Worm (Caenorhabditis elegans): Measurements from ENCODE around the gene T05C12.4.
A peak's percentile ranks its signal among the peaks of the same experiment; 100 is the strongest.

T05C12.4 gene

DNA sequence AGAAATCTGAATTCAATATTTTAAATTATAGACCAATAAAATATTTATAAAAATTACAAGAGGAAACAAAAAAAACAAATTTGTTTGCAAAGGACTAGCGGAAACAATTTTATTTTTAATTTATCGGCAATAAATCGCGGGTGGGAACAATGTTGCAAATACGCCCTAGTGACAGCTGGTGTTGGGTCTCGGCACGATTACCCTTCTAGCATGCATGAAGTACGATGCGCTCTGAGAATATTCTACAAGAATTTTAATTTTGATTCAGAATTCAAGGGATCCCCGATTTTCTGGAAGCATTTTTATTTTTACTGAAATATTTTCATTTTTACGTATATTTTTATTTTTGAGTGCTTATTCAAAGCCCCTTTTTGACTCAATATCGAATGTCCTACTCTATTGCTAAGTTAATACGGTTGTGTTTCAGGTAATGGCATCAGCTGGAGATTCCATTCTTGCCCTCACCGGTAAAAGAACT is 4.9 kb upstream of the T05C12.4 start, which contains the start of the genes mig-5 and cct-1 (continued):
- TF ChIP-seq hlh-30 (tag; optimal IDR thresholded peaks at IDR 0.05; ENCODE audit: insufficient read depth) (peak; percentile 90), ceh-44 (GFP tag; IDR thresholded peaks at IDR 0.05) (peak; percentile 53; the same call in 1 of the 2 replicates), aha-1 (tag) (peak; percentile 85), lin-15B (tag; optimal IDR thresholded peaks at IDR 0.05) (peak; percentile 90), T26A8.4 (GFP tag; IDR thresholded peaks at IDR 0.05) (peak; percentile 97), spr-1 (tag; optimal IDR thresholded peaks at IDR 0.05) (peak; percentile 91), madf-5 (GFP tag; IDR thresholded peaks at IDR 0.05) (no peak), mxl-3 (GFP tag; optimal IDR thresholded peaks at IDR 0.05) (peak; percentile 56), nhr-6 (tag; optimal IDR thresholded peaks at IDR 0.05) (peak; percentile 98), nhr-77 (tag; optimal IDR thresholded peaks at IDR 0.05) (peak; percentile 98), nhr-102 (tag; optimal IDR thresholded peaks at IDR 0.05) (peak; percentile 96), mes-2 (tag; optimal IDR thresholded peaks at IDR 0.05; ENCODE audit: poor library complexity, severe bottlenecking) (peak; percentile 98), nhr-11 (tag; optimal IDR thresholded peaks at IDR 0.05) (peak; percentile 95), saeg-2 (GFP tag; IDR thresholded peaks at IDR 0.05) (peak; percentile 76; the same call in 1 of the 2 replicates), mep-1 (tag; optimal IDR thresholded peaks at IDR 0.05) (peak; percentile 99), zfp-3 (GFP tag; conservative IDR thresholded peaks at IDR 0.05) (peak; percentile 87), mdl-1 (tag; optimal IDR thresholded peaks at IDR 0.05) (peak; percentile 51 to 75), ZK546.5 (tag; optimal IDR thresholded peaks at IDR 0.05) (peak in 1 of 2 experiments; percentile 82), T20F7.1 (GFP tag; optimal IDR thresholded peaks at IDR 0.05) (peak; percentile 93), dmd-9 (GFP tag; IDR thresholded peaks at IDR 0.05) (no peak), pha-4 (GFP tag; IDR thresholded peaks at IDR 0.05) (peak; percentile 87), pha-4 (tag; optimal IDR thresholded peaks at IDR 0.05) (peak; percentile 88), F26F4.8 (GFP tag; conservative IDR thresholded peaks at IDR 0.05) (no peak), unc-62 (GFP tag; optimal IDR thresholded peaks at IDR 0.05 in 1 of 2) (peak in 1 of 2 experiments; percentile 98), unc-62 (tag; optimal IDR thresholded peaks at IDR 0.05) (no peak), dve-1 (tag; optimal IDR thresholded peaks at IDR 0.05; ENCODE audit: insufficient read depth) (peak; percentile 98), pqm-1 (tag; optimal IDR thresholded peaks at IDR 0.05) (peak; percentile 62), lsy-2 (tag; optimal IDR thresholded peaks at IDR 0.05) (peak; percentile 99 to 100), lir-3 (tag; optimal IDR thresholded peaks at IDR 0.05) (peak; percentile 41), egl-27 (tag; optimal IDR thresholded peaks at IDR 0.05) (no peak), snpc-4 (tag; optimal IDR thresholded peaks at IDR 0.05) (no peak), cey-2 (tag; optimal IDR thresholded peaks at IDR 0.05; ENCODE audit: borderline replicate concordance, insufficient read depth) (no peak), ama-1 (optimal IDR thresholded peaks at IDR 0.05) (no peak), daf-8 (GFP tag; IDR thresholded peaks at IDR 0.05) (no peak), F37D6.2 (tag; optimal IDR thresholded peaks at IDR 0.05) (peak; percentile 88), ceh-62 (tag; optimal IDR thresholded peaks at IDR 0.05) (no peak), F10B5.3 (tag; optimal IDR thresholded peaks at IDR 0.05) (peak; percentile 85), nhr-48 (tag; optimal IDR thresholded peaks at IDR 0.05) (peak; percentile 87), tag-97 (GFP tag; IDR thresholded peaks at IDR 0.05) (no peak), F44E2.7 (GFP tag; IDR thresholded peaks at IDR 0.05) (no peak), zfp-2 (tag; optimal IDR thresholded peaks at IDR 0.05) (peak; percentile 78), daf-12 (tag; optimal IDR thresholded peaks at IDR 0.05) (no peak), ceh-82 (tag; optimal IDR thresholded peaks at IDR 0.05) (no peak), nhr-41 (GFP tag; IDR thresholded peaks at IDR 0.05) (no peak), dpl-1 (GFP tag; optimal IDR thresholded peaks at IDR 0.05) (peak; percentile 91), jun-1 (tag; optimal IDR thresholded peaks at IDR 0.05) (peak; percentile 86), unc-130 (GFP tag; optimal IDR thresholded peaks at IDR 0.05) (peak; percentile 65), rbr-2 (tag; optimal IDR thresholded peaks at IDR 0.05) (peak; percentile 96), mdt-29 (GFP tag; IDR thresholded peaks at IDR 0.05) (peak; percentile 77), nhr-111 (GFP tag; optimal IDR thresholded peaks at IDR 0.05) (no peak), dmd-6 (GFP tag; IDR thresholded peaks at IDR 0.05) (peak; percentile 89), gei-8 (GFP tag; optimal IDR thresholded peaks at IDR 0.05) (no peak)
